Worm (Caenorhabditis elegans) whole organism, L4 larva: Measurements from ENCODE around the gene F53A9.6.

Source experiments
- ama-1 ChIP-seq: fragments of 150-350 bp; optimal IDR thresholded peaks from 2 replicates; lab custom pipeline; 2014; ENCODE audit warnings: inconsistent platforms, mixed read lengths
- dmd-6 ChIP-seq: fragments of 200-800 bp; sonication (Bioruptor generic); IDR thresholded peaks from 2 replicates; pipeline ENCODE4 v1.3.6; 2022; ENCODE audit warnings: missing genetic modification reagents, missing genetic modification characterization, missing compliant biosample characterization
- egl-27 ChIP-seq: sonication (generic microtip); optimal IDR thresholded peaks from 3 replicates; lab custom pipeline; 2017; ENCODE audit warnings: missing biosample characterization, missing genetic modification reagents, missing genetic modification characterization
- mdt-29 ChIP-seq: fragments of 200-800 bp; sonication (Bioruptor generic); IDR thresholded peaks from 2 replicates; pipeline ENCODE4 v1.3.6; 2022; ENCODE audit warnings: missing genetic modification reagents, missing genetic modification characterization, missing compliant biosample characterization
- nhr-237 ChIP-seq: sonication (generic microtip); optimal IDR thresholded peaks from 2 replicates; lab custom pipeline; 2017; ENCODE audit warnings: missing biosample characterization, missing genetic modification characterization
- nhr-25 ChIP-seq: sonication (generic microtip); optimal IDR thresholded peaks from 2 replicates; lab custom pipeline; 2017; ENCODE audit warnings: missing genetic modification characterization, mild to moderate bottlenecking, missing compliant biosample characterization, antibody characterized with exemption, moderate library complexity, borderline replicate concordance; ENCODE audit not compliant: insufficient read depth
- nhr-77 ChIP-seq: fragments of 150-350 bp; optimal IDR thresholded peaks from 2 replicates; lab custom pipeline; 2014; ENCODE audit warnings: missing biosample characterization, missing genetic modification characterization
- unc-62 ChIP-seq, 3 experiments: fragments of 150-350 bp in 1 of 3; sonication (generic microtip); optimal IDR thresholded peaks in 2 of 3; peaks in 1 of 3; 1 replicate in 1 of 3; 2 replicates in 2 of 3; lab custom pipeline; 2014 to 2017; ENCODE audit warnings: missing biosample characterization in 3 of 3, missing genetic modification characterization in 3 of 3, missing genetic modification reagents in 3 of 3, missing genotype in 1 of 3

DNA sequence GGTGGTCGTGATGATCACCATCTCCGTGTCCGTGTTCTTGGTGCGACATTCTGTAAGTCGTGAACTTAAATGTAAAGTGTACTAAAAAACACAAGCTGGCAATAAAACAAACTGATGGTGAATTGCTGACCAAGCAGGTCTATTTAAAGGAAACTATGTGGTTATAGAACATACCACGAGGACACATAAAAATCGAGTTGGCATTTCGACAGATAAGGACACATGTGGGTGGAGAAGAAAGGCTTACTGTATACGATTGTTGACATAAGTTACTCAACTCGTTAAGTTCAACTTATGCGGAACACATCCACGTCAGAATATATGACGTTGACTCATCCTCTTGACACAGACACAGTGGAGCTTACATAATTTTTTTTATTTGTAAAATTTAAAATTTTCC lies 5.3 kb upstream of the F53A9.6 start, which contains the start of gene F53A9.8:
- TF ChIP-seq mdt-29 (GFP tag; lab: Robert Waterston, UW), result no peak
- TF ChIP-seq dmd-6, result peak; percentile 50
- TF ChIP-seq nhr-25 (tag; lab: Kevin White, UChicago), result no peak
- TF ChIP-seq nhr-237 (tag; lab: Kevin White, UChicago), result no peak
- TF ChIP-seq unc-62 (GFP tag; optimal IDR thresholded peaks at IDR 0.05 in 1 of 2; lab: Kevin White, UChicago), result peak; percentile 29 to 31
- TF ChIP-seq unc-62 (tag; optimal IDR thresholded peaks at IDR 0.05; lab: Kevin White, UChicago), result no peak
- TF ChIP-seq nhr-77 (tag; lab: Kevin White, UChicago), result no peak
- TF ChIP-seq ama-1, result no peak
- TF ChIP-seq egl-27 (tag; lab: Kevin White, UChicago), result no peak
